Worm (Caenorhabditis elegans) whole organism, early embryonic: Measurements from ENCODE around the gene srt-48.

ENCODE experiments used
- B0310.2 ChIP-seq: sonication (generic microtip); optimal IDR thresholded peaks from 2 replicates; lab custom pipeline; 2016; ENCODE audit warnings: mild to moderate bottlenecking, missing genetic modification characterization, missing compliant biosample characterization
- F13C5.2 ChIP-seq: sonication (generic microtip); optimal IDR thresholded peaks from 2 replicates; lab custom pipeline; 2017; ENCODE audit warnings: mild to moderate bottlenecking, missing genetic modification characterization, inconsistent platforms, missing compliant biosample characterization
- ceh-13 ChIP-seq: fragments of 200-800 bp; sonication (Bioruptor generic); optimal IDR thresholded peaks from 2 replicates; lab custom pipeline; 2018; ENCODE audit warnings: mild to moderate bottlenecking, missing genetic modification characterization, missing compliant biosample characterization
- ceh-36 ChIP-seq: sonication (generic microtip); optimal IDR thresholded peaks from 2 replicates; lab custom pipeline; 2016; ENCODE audit warnings: missing genetic modification characterization, inconsistent platforms, missing compliant biosample characterization
- ets-7 ChIP-seq: sonication (generic microtip); optimal IDR thresholded peaks from 2 replicates; lab custom pipeline; 2016; ENCODE audit warnings: missing genotype, missing genetic modification characterization, missing compliant biosample characterization
- hmbx-1 ChIP-seq: sonication (generic microtip); optimal IDR thresholded peaks from 2 replicates; lab custom pipeline; 2016; ENCODE audit warnings: mild to moderate bottlenecking, missing genetic modification characterization, missing compliant biosample characterization
- hmg-4 ChIP-seq: fragments of 200-800 bp; sonication (Bioruptor generic); optimal IDR thresholded peaks from 2 replicates; lab custom pipeline; 2018; ENCODE audit warnings: mild to moderate bottlenecking, missing genetic modification characterization, missing compliant biosample characterization
- hnd-1 ChIP-seq: sonication (generic microtip); optimal IDR thresholded peaks from 2 replicates; lab custom pipeline; 2016; ENCODE audit warnings: missing genetic modification characterization, missing compliant biosample characterization
- scrt-1 ChIP-seq: fragments of 200-800 bp; sonication (Bioruptor generic); IDR thresholded peaks from 2 replicates; pipeline ENCODE4 v1.3.6; 2022; ENCODE audit warnings: missing genetic modification characterization, missing compliant biosample characterization
- sea-1 ChIP-seq: fragments of 200-800 bp; sonication (Bioruptor generic); conservative IDR thresholded peaks from 2 replicates; pipeline ENCODE4 v1.3.6; 2022; ENCODE audit warnings: missing genetic modification characterization, missing compliant biosample characterization
- tbx-11 ChIP-seq: fragments of 200-800 bp; sonication (Bioruptor generic); IDR thresholded peaks from 2 replicates; pipeline ENCODE4 v1.3.6; 2022; ENCODE audit warnings: missing genetic modification characterization, missing compliant biosample characterization
- tbx-37 ChIP-seq: fragments of 200-800 bp; sonication (Bioruptor generic); conservative IDR thresholded peaks from 2 replicates; pipeline ENCODE4 v1.3.6; 2022; ENCODE audit warnings: missing genetic modification reagents, missing genetic modification characterization, missing compliant biosample characterization
- tra-4 ChIP-seq: sonication (generic microtip); optimal IDR thresholded peaks from 2 replicates; lab custom pipeline; 2017; ENCODE audit warnings: missing genetic modification characterization, missing compliant biosample characterization

Gene srt-48

DNA sequence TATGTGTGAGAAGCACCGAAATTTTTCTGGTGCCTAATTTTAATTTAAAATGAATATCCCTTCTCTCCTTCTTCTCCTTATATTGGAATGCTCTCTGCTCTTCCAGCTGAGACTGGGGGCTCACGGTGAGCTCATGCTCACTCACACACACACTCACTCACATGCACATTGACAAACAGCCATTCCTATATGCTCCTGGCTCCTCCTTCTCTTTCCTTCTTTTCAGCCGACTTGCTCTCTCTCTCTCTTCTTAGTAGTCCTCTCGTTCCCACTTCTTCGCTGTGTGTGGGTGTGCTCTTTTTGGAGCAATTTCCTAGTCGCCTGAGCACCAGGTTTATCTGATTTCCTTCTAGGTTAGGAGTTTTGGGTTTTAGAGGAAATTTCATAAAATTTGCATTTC lies 47.8 kb downstream of the srt-48 start:
- TF ChIP-seq tbx-11 (GFP tag; lab: Robert Waterston, UW), result no peak
- no peak for TF ChIP-seq scrt-1 (GFP tag; lab: Robert Waterston, UW)
- TF ChIP-seq sea-1, result no peak
- no peak for TF ChIP-seq tra-4 (tag; lab: Kevin White, UChicago)
- TF ChIP-seq ceh-13 (GFP tag; lab: Kevin White, UChicago), result no peak
- TF ChIP-seq F13C5.2 (tag; lab: Kevin White, UChicago), result no peak
- no peak for TF ChIP-seq B0310.2 (tag; lab: Kevin White, UChicago)
- TF ChIP-seq tbx-37 (GFP tag; lab: Robert Waterston, UW), result no peak

DNA sequence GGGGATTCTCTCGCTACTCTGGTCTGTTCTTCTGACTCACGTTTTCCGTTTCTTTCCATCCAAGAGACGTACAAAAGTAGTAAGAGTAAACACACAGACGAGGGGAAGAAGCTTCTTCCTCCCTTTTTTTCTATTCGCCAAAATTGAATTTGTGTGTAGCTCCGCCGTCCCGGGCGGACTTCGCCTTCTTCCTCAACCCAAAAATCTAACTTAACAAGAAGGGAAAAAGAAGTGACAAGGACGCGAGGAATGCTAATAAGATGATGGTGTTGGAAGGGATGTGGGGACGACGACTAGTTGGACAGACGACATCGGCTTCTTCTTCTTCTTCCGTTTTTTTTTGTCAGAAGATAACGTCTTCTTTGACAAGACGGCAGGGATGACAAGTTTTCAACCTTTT lies 51.7 kb downstream of the srt-48 start:
- TF ChIP-seq tbx-11 (GFP tag; lab: Robert Waterston, UW), result no peak
- no peak for TF ChIP-seq B0310.2 (tag; lab: Kevin White, UChicago)
- no peak for TF ChIP-seq ceh-13 (GFP tag; lab: Kevin White, UChicago)
- TF ChIP-seq hmbx-1 (tag; lab: Kevin White, UChicago), result no peak
- no peak for TF ChIP-seq ceh-36 (tag; lab: Kevin White, UChicago)
- no peak for TF ChIP-seq hnd-1 (tag; lab: Kevin White, UChicago)
- no peak for TF ChIP-seq ets-7 (tag; lab: Kevin White, UChicago)
- no peak for TF ChIP-seq F13C5.2 (tag; lab: Kevin White, UChicago)
- TF ChIP-seq tbx-37 (GFP tag; lab: Robert Waterston, UW), result no peak
- TF ChIP-seq hmg-4, result no peak
